Fruit fly (Drosophila melanogaster) whole organism, prepupa: ENCODE results near the gene CG17477.

ENCODE experiments used
- CG11902 ChIP-seq: fragments of 200-800 bp; sonication (Bioruptor generic); optimal IDR thresholded peaks from 3 replicates; lab custom pipeline; 2016; ENCODE audit warnings: missing biosample characterization, missing genetic modification characterization
- CG6854 ChIP-seq: fragments of 200-800 bp; sonication (Bioruptor generic); optimal IDR thresholded peaks from 2 replicates; lab custom pipeline; 2017; ENCODE audit warnings: missing biosample characterization, mild to moderate bottlenecking, missing genetic modification characterization
- Eip93F ChIP-seq: fragments of 200-800 bp; sonication (Bioruptor generic); optimal IDR thresholded peaks from 2 replicates; lab custom pipeline; 2016; ENCODE audit warnings: missing biosample characterization, mild to moderate bottlenecking, missing genetic modification characterization
- Lpt ChIP-seq: fragments of 200-800 bp; sonication (Bioruptor generic); optimal IDR thresholded peaks from 3 replicates; lab custom pipeline; 2016; ENCODE audit warnings: missing biosample characterization, missing genetic modification characterization
- svp ChIP-seq: fragments of 200-800 bp; sonication (Bioruptor generic); peaks from one replicate; lab custom pipeline; 2016; ENCODE audit warnings: missing biosample characterization, missing genetic modification characterization
- topi ChIP-seq: fragments of 200-800 bp; sonication (Bioruptor generic); optimal IDR thresholded peaks from 3 replicates; lab custom pipeline; 2016; ENCODE audit warnings: missing biosample characterization, missing genetic modification characterization

- TF ChIP-seq Lpt (GFP tag; lab: Kevin White, UChicago) (no peak), svp (no peak), topi (GFP tag; lab: Kevin White, UChicago) (no peak), CG6854 (GFP tag; lab: Kevin White, UChicago) (no peak), Eip93F (no peak), CG11902 (GFP tag; lab: Kevin White, UChicago) (no peak)
These were observed 12.0 kb upstream of the CG17477 start, which contains the start of gene CG5265 for dm6 chr3R:17138699-17139098.
